Worm (Caenorhabditis elegans): Measurements from ENCODE around the gene nhr-95.

ce11 chrV:19058086-19058485 lies 24.4 kb downstream of the nhr-95 start:
- TF ChIP-seq ztf-29 (GFP tag; IDR thresholded peaks at IDR 0.05) (no peak), cog-1 (tag; optimal IDR thresholded peaks at IDR 0.05) (no peak), flt-1 (GFP tag; IDR thresholded peaks at IDR 0.05) (no peak), klf-2 (GFP tag; conservative IDR thresholded peaks at IDR 0.05) (no peak), T22C8.4 (GFP tag; IDR thresholded peaks at IDR 0.05) (no peak), ref-1 (GFP tag; conservative IDR thresholded peaks at IDR 0.05) (no peak), ztf-23 (GFP tag; IDR thresholded peaks at IDR 0.05) (no peak), med-1 (GFP tag; optimal IDR thresholded peaks at IDR 0.05; ENCODE audit: insufficient read depth) (no peak), tab-1 (GFP tag; IDR thresholded peaks at IDR 0.05) (no peak)

All from whole organism, midembryonic.